Worm (Caenorhabditis elegans): Measurements from ENCODE around the gene F13B6.1.

ce11 chrIV:7477197-7477596, 20.9 kb downstream of the F13B6.1 start, which contains the start of gene pycr-4:
- no peak for TF ChIP-seq ztf-29 (GFP tag; IDR thresholded peaks at IDR 0.05)
- no peak for TF ChIP-seq cog-1 (tag; optimal IDR thresholded peaks at IDR 0.05)
- TF ChIP-seq T22C8.4 (GFP tag; IDR thresholded peaks at IDR 0.05), result no peak

Data from whole organism, midembryonic.